Worm (Caenorhabditis elegans): ENCODE measurements around the gene srw-17.

DNA sequence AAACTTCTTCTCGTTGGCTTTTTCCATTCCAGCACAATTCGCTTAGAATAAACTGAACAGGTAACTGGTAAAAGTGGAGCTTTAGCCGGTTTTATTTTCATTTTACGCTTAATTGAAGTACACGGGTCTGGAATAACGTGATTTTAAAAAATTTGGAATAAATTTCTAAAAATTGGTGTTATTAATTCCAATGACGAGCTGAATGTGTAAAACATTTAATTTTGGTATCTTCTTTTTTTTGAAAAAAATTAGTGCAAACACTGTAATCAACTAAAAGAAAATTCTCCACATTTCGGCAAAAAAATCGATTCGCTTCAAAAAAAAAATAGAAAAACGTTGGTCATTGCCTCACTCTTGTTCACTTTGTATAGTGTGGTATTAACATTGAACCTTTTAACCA, 4.6 kb downstream of the srw-17 start, which contains the start of gene T10H4.4:
- TF ChIP-seq mdl-1 (tag; optimal IDR thresholded peaks at IDR 0.05) (no peak), unc-62 (GFP tag; optimal IDR thresholded peaks at IDR 0.05) (no peak)
